Worm (Caenorhabditis elegans) whole organism, L4 larva: ENCODE data around the gene gtr-1.
A peak's percentile ranks its signal among the peaks of the same experiment; 100 is the strongest.

Experiments
- F44E2.7 ChIP-seq: fragments of 200-800 bp; sonication (Bioruptor generic); IDR thresholded peaks from 2 replicates; pipeline ENCODE4 v2.1.2; 2022; ENCODE audit warnings: missing genetic modification characterization, missing compliant biosample characterization
- F49E8.2 ChIP-seq: sonication (generic microtip); optimal IDR thresholded peaks from 2 replicates; lab custom pipeline; 2016; ENCODE audit warnings: missing compliant biosample characterization, mild to moderate bottlenecking, missing genetic modification characterization, borderline replicate concordance
- R02D3.7 ChIP-seq: fragments of 150-350 bp; sonication (generic microtip); optimal IDR thresholded peaks from 3 replicates; lab custom pipeline; 2014; ENCODE audit warnings: missing biosample characterization, missing genetic modification characterization
- T26A8.4 ChIP-seq: fragments of 200-800 bp; sonication (Bioruptor generic); IDR thresholded peaks from 2 replicates; pipeline ENCODE4 v1.3.6; 2022; ENCODE audit warnings: missing genetic modification characterization, missing compliant biosample characterization
- Y105C5A.15 ChIP-seq: fragments of 200-800 bp; sonication (Bioruptor generic); IDR thresholded peaks from 2 replicates; pipeline ENCODE4 v1.3.6; 2022; ENCODE audit warnings: missing genetic modification characterization, missing compliant biosample characterization
- Y48G9A.11 ChIP-seq: fragments of 200-800 bp; sonication (Bioruptor generic); IDR thresholded peaks from 2 replicates; pipeline ENCODE4 v1.3.6; 2022; ENCODE audit warnings: missing genetic modification reagents, missing genetic modification characterization, missing compliant biosample characterization
- Y5F2A.4 ChIP-seq: fragments of 200-800 bp; sonication (Bioruptor generic); optimal IDR thresholded peaks from 2 replicates; lab custom pipeline; 2018; ENCODE audit warnings: mild to moderate bottlenecking, missing genetic modification characterization, missing compliant biosample characterization
- aha-1 ChIP-seq: fragments of 150-350 bp; peaks from one replicate; lab custom pipeline; 2014; ENCODE audit warnings: missing biosample characterization, missing genetic modification characterization
- arid-1 ChIP-seq: fragments of 200-800 bp; sonication (Bioruptor generic); conservative IDR thresholded peaks from 2 replicates; pipeline ENCODE4 v1.3.6; 2022; ENCODE audit warnings: missing genetic modification reagents, missing genetic modification characterization, missing compliant biosample characterization
- ceh-32 ChIP-seq: sonication (generic microtip); optimal IDR thresholded peaks from 2 replicates; lab custom pipeline; 2016; ENCODE audit warnings: mild to moderate bottlenecking, missing genetic modification characterization, missing compliant biosample characterization; ENCODE audit not compliant: poor library complexity
- ceh-44 ChIP-seq: fragments of 200-800 bp; sonication (Bioruptor generic); IDR thresholded peaks from 2 replicates; pipeline ENCODE4 v1.3.6; 2022; ENCODE audit warnings: missing genetic modification reagents, missing genetic modification characterization, missing compliant biosample characterization
- ceh-62 ChIP-seq: sonication (generic microtip); optimal IDR thresholded peaks from 2 replicates; lab custom pipeline; 2017; ENCODE audit warnings: missing biosample characterization, missing genetic modification characterization
- ceh-82 ChIP-seq: sonication (generic microtip); optimal IDR thresholded peaks from 2 replicates; lab custom pipeline; 2017; ENCODE audit warnings: missing biosample characterization, missing genetic modification characterization
- daf-12 ChIP-seq: fragments of 150-350 bp; optimal IDR thresholded peaks from 2 replicates; lab custom pipeline; 2014; ENCODE audit warnings: missing biosample characterization, missing genetic modification reagents, missing genetic modification characterization
- daf-16 ChIP-seq, 3 experiments: sonication (generic microtip); optimal IDR thresholded peaks; 2 replicates each; lab custom pipeline; 2016 to 2017; ENCODE audit warnings: missing genetic modification characterization in 3 of 3, missing genetic modification reagents in 3 of 3, mild to moderate bottlenecking in 2 of 3, missing compliant biosample characterization in 2 of 3, missing biosample characterization in 1 of 3, moderate library complexity in 1 of 3
- daf-19 ChIP-seq: fragments of 200-800 bp; sonication (Bioruptor generic); conservative IDR thresholded peaks from 2 replicates; pipeline ENCODE4 v1.3.6; 2022; ENCODE audit warnings: missing genetic modification characterization, missing compliant biosample characterization
- dpl-1 ChIP-seq: fragments of 150-350 bp; optimal IDR thresholded peaks from 2 replicates; lab custom pipeline; 2014; ENCODE audit warnings: missing biosample characterization, missing genetic modification reagents, missing genetic modification characterization
- egl-27 ChIP-seq: sonication (generic microtip); optimal IDR thresholded peaks from 3 replicates; lab custom pipeline; 2017; ENCODE audit warnings: missing biosample characterization, missing genetic modification reagents, missing genetic modification characterization
- fkh-10 ChIP-seq: fragments of 150-350 bp; optimal IDR thresholded peaks from 2 replicates; lab custom pipeline; 2014; ENCODE audit warnings: missing biosample characterization, missing genetic modification reagents, missing genetic modification characterization
- fos-1 ChIP-seq: fragments of 150-350 bp; optimal IDR thresholded peaks from 2 replicates; lab custom pipeline; 2014; ENCODE audit warnings: missing biosample characterization, missing genetic modification characterization
- gei-8 ChIP-seq: fragments of 200-800 bp; sonication (Bioruptor generic); optimal IDR thresholded peaks from 2 replicates; lab custom pipeline; 2018; ENCODE audit warnings: mild to moderate bottlenecking, missing genetic modification characterization, missing compliant biosample characterization
- hlh-11 ChIP-seq: fragments of 200-800 bp; sonication (Bioruptor generic); optimal IDR thresholded peaks from 2 replicates; lab custom pipeline; 2018; ENCODE audit warnings: mild to moderate bottlenecking, missing genetic modification characterization, missing compliant biosample characterization
- hlh-30 ChIP-seq: sonication (generic microtip); optimal IDR thresholded peaks from 2 replicates; lab custom pipeline; 2017; ENCODE audit warnings: antibody characterized with exemption, mild to moderate bottlenecking, missing genetic modification characterization, missing compliant biosample characterization; ENCODE audit not compliant: insufficient read depth
- jun-1 ChIP-seq: fragments of 150-350 bp; optimal IDR thresholded peaks from 2 replicates; lab custom pipeline; 2014; ENCODE audit warnings: missing biosample characterization, missing genetic modification reagents, missing genetic modification characterization
- lim-7 ChIP-seq: fragments of 200-800 bp; sonication (Bioruptor generic); IDR thresholded peaks from 2 replicates; pipeline ENCODE4 v1.3.6; 2022; ENCODE audit warnings: missing genetic modification characterization, missing compliant biosample characterization
- lin-15B ChIP-seq: fragments of 150-350 bp; sonication (generic microtip); optimal IDR thresholded peaks from 3 replicates; lab custom pipeline; 2014; ENCODE audit warnings: missing biosample characterization, missing genetic modification characterization
- lin-29 ChIP-seq: fragments of 200-800 bp; sonication (Bioruptor generic); IDR thresholded peaks from 2 replicates; pipeline ENCODE4 v1.3.6; 2022; ENCODE audit warnings: missing genetic modification reagents, missing genetic modification characterization, missing compliant biosample characterization
- lin-38 ChIP-seq: fragments of 200-800 bp; sonication (Bioruptor generic); IDR thresholded peaks from 2 replicates; pipeline ENCODE4 v1.3.6; 2022; ENCODE audit warnings: missing genetic modification reagents, missing genetic modification characterization, missing compliant biosample characterization
- lin-39 ChIP-seq: fragments of 150-350 bp; optimal IDR thresholded peaks from 2 replicates; lab custom pipeline; 2014; ENCODE audit warnings: missing biosample characterization, missing genetic modification reagents, missing genetic modification characterization
- lsy-2 ChIP-seq, 2 experiments: fragments of 150-350 bp in 1 of 2; sonication (generic microtip) in 1 of 2; optimal IDR thresholded peaks; 2 replicates each; lab custom pipeline; 2014 to 2017; ENCODE audit warnings: missing biosample characterization in 2 of 2, missing genetic modification characterization in 2 of 2
- madf-5 ChIP-seq, 2 experiments: fragments of 200-800 bp; sonication (Bioruptor generic); IDR thresholded peaks; 2 replicates each; pipeline ENCODE4 v1.3.6; 2022; ENCODE audit warnings: missing compliant biosample characterization in 2 of 2, missing genetic modification characterization in 2 of 2
- mdl-1 ChIP-seq, 2 experiments: fragments of 150-350 bp in 1 of 2; sonication (generic microtip) in 1 of 2; optimal IDR thresholded peaks; 2 replicates each; lab custom pipeline; 2014 to 2017; ENCODE audit warnings: missing biosample characterization in 2 of 2, missing genetic modification characterization in 2 of 2
- mdt-29 ChIP-seq: fragments of 200-800 bp; sonication (Bioruptor generic); IDR thresholded peaks from 2 replicates; pipeline ENCODE4 v1.3.6; 2022; ENCODE audit warnings: missing genetic modification reagents, missing genetic modification characterization, missing compliant biosample characterization
- mep-1 ChIP-seq: fragments of 150-350 bp; sonication (generic microtip); optimal IDR thresholded peaks from 3 replicates; lab custom pipeline; 2014; ENCODE audit warnings: missing biosample characterization, missing genetic modification characterization
- mes-2 ChIP-seq: sonication (generic microtip); optimal IDR thresholded peaks from 2 replicates; lab custom pipeline; 2016; ENCODE audit warnings: missing genotype, mild to moderate bottlenecking, missing genetic modification characterization, missing compliant biosample characterization; ENCODE audit not compliant: poor library complexity, severe bottlenecking
- mxl-3 ChIP-seq: fragments of 200-800 bp; sonication (Bioruptor generic); optimal IDR thresholded peaks from 2 replicates; lab custom pipeline; 2018; ENCODE audit warnings: mild to moderate bottlenecking, missing genetic modification characterization, missing compliant biosample characterization
- nhr-102 ChIP-seq: sonication (generic microtip); optimal IDR thresholded peaks from 2 replicates; lab custom pipeline; 2016; ENCODE audit warnings: mild to moderate bottlenecking, missing genetic modification characterization, moderate library complexity, missing compliant biosample characterization
- nhr-11 ChIP-seq: fragments of 150-350 bp; optimal IDR thresholded peaks from 2 replicates; lab custom pipeline; 2014; ENCODE audit warnings: missing biosample characterization, missing genetic modification characterization
- nhr-237 ChIP-seq: sonication (generic microtip); optimal IDR thresholded peaks from 2 replicates; lab custom pipeline; 2017; ENCODE audit warnings: missing biosample characterization, missing genetic modification characterization
- nhr-28 ChIP-seq: fragments of 150-350 bp; optimal IDR thresholded peaks from 2 replicates; lab custom pipeline; 2014; ENCODE audit warnings: missing biosample characterization, missing genetic modification characterization
- nhr-42 ChIP-seq: fragments of 200-800 bp; sonication (Bioruptor generic); IDR thresholded peaks from 2 replicates; pipeline ENCODE4 v1.3.6; 2022; ENCODE audit warnings: missing genetic modification characterization, missing compliant biosample characterization
- nhr-48 ChIP-seq: sonication (generic microtip); optimal IDR thresholded peaks from 2 replicates; lab custom pipeline; 2016; ENCODE audit warnings: mild to moderate bottlenecking, missing genetic modification characterization, missing compliant biosample characterization
- pqm-1 ChIP-seq: sonication (generic microtip); optimal IDR thresholded peaks from 2 replicates; lab custom pipeline; 2017; ENCODE audit warnings: missing biosample characterization, missing genetic modification characterization
- rbr-2 ChIP-seq: sonication (generic microtip); optimal IDR thresholded peaks from 2 replicates; lab custom pipeline; 2016; ENCODE audit warnings: missing genotype, missing genetic modification characterization, missing compliant biosample characterization
- snpc-1.2 ChIP-seq: fragments of 200-800 bp; sonication (Bioruptor generic); IDR thresholded peaks from 2 replicates; pipeline ENCODE4 v1.3.6; 2022; ENCODE audit warnings: missing genetic modification reagents, missing genetic modification characterization, missing compliant biosample characterization
- snpc-4 ChIP-seq: fragments of 150-350 bp; optimal IDR thresholded peaks from 2 replicates; lab custom pipeline; 2014; ENCODE audit warnings: missing biosample characterization, missing genetic modification characterization
- spr-3 ChIP-seq: fragments of 200-800 bp; sonication (Bioruptor generic); optimal IDR thresholded peaks from 2 replicates; lab custom pipeline; 2018; ENCODE audit warnings: mild to moderate bottlenecking, missing genetic modification characterization, missing compliant biosample characterization
- tra-1 ChIP-seq: fragments of 200-800 bp; sonication (Bioruptor generic); IDR thresholded peaks from 2 replicates; pipeline ENCODE4 v1.3.6; 2022; ENCODE audit warnings: missing genetic modification reagents, missing genetic modification characterization, missing compliant biosample characterization
- zag-1 ChIP-seq: fragments of 150-350 bp; optimal IDR thresholded peaks from 2 replicates; lab custom pipeline; 2014; ENCODE audit warnings: missing biosample characterization, missing genetic modification characterization

gtr-1 gene

ce11 chrX:802478-802877, at the start of gene gtr-1:
TSS of gene gtr-1 (plus strand) at chrX:802778.
- TF ChIP-seq dpl-1 (GFP tag; lab: Kevin White, UChicago) (no peak), gei-8 (GFP tag; lab: Kevin White, UChicago) (no peak), mdl-1 (tag; optimal IDR thresholded peaks at IDR 0.05; lab: Kevin White, UChicago) (no peak), nhr-102 (no peak), T26A8.4 (GFP tag; lab: Robert Waterston, UW) (no peak), egl-27 (no peak), ceh-62 (tag; lab: Kevin White, UChicago) (no peak)

ce11 chrX:759634-760033, 42.9 kb upstream of the gtr-1 start, which contains the start of gene aex-3:
TSS of gene aex-3 (minus strand) at chrX:759734.
- no peak for TF ChIP-seq hlh-11 (tag; lab: Kevin White, UChicago)
- no peak for TF ChIP-seq jun-1 (tag; lab: Kevin White, UChicago)
- no peak for TF ChIP-seq lin-15B
- no peak for TF ChIP-seq Y105C5A.15
- TF ChIP-seq ceh-44, result no peak
- TF ChIP-seq lin-29, result no peak
- no peak for TF ChIP-seq Y5F2A.4 (GFP tag; lab: Kevin White, UChicago)
- no peak for TF ChIP-seq snpc-4 (tag; lab: Kevin White, UChicago)
- no peak for TF ChIP-seq tra-1 (GFP tag; lab: Robert Waterston, UW)
- no peak for TF ChIP-seq ceh-82 (tag; lab: Kevin White, UChicago)
- TF ChIP-seq arid-1, result no peak
- TF ChIP-seq spr-3 (GFP tag; lab: Kevin White, UChicago), result no peak
- TF ChIP-seq lin-38 (GFP tag; lab: Robert Waterston, UW), result no peak
- no peak for TF ChIP-seq nhr-48 (tag; lab: Kevin White, UChicago)
- TF ChIP-seq pqm-1 (tag; lab: Kevin White, UChicago), result no peak
- no peak for TF ChIP-seq nhr-237 (tag; lab: Kevin White, UChicago)
- no peak for TF ChIP-seq dpl-1 (GFP tag; lab: Kevin White, UChicago)
- no peak for TF ChIP-seq mdt-29 (GFP tag; lab: Robert Waterston, UW)

DNA sequence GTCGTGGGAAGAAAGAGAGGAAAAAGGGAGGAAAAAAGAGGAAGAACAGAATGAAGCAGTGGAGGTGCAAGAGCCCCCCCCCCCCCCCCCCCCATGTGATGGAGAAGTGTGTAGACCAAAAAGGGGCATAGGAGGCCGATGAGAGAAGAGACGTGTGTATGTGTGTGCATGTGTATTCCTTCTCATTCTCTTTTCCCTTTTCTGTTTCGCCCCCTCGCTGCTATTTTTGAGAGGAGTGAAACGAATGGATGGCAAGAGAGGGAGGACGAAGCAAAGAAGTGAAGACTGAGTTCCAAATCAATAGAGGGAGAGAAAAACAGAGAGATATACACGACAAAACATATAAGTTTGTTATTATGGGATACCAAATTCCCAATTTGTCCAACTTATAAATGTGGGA, 42.0 kb upstream of the gtr-1 start:
- TF ChIP-seq nhr-11 (tag; lab: Kevin White, UChicago) (no peak), F49E8.2 (tag; lab: Kevin White, UChicago) (no peak), fkh-10 (GFP tag; lab: Kevin White, UChicago) (peak; percentile 14), mxl-3 (GFP tag; lab: Kevin White, UChicago) (peak; percentile 19), mes-2 (peak; percentile 25), rbr-2 (tag; lab: Kevin White, UChicago) (peak; percentile 10), R02D3.7 (tag; lab: Kevin White, UChicago) (no peak), daf-19 (no peak), lsy-2 (tag; optimal IDR thresholded peaks at IDR 0.05; lab: Kevin White, UChicago) (peak in 1 of 2 experiments; percentile 50), mep-1 (tag; lab: Kevin White, UChicago) (peak; percentile 44), daf-16 (GFP tag; optimal IDR thresholded peaks at IDR 0.05; lab: Kevin White, UChicago) (no peak), daf-16 (tag; optimal IDR thresholded peaks at IDR 0.05; lab: Kevin White, UChicago) (no peak), Y48G9A.11 (GFP tag; lab: Robert Waterston, UW) (no peak), nhr-42 (GFP tag; lab: Robert Waterston, UW) (no peak), hlh-30 (peak; percentile 39), lim-7 (GFP tag; lab: Robert Waterston, UW) (no peak), Y105C5A.15 (no peak), F44E2.7 (no peak), daf-12 (tag; lab: Kevin White, UChicago) (no peak), aha-1 (tag; lab: Kevin White, UChicago) (peak; percentile 98), mdt-29 (GFP tag; lab: Robert Waterston, UW) (no peak), nhr-28 (tag; lab: Kevin White, UChicago) (no peak), arid-1 (no peak), ceh-32 (tag; lab: Kevin White, UChicago) (no peak), madf-5 (GFP tag; IDR thresholded peaks at IDR 0.05; lab: Robert Waterston, UW) (no peak), lin-39 (no peak), zag-1 (tag; lab: Kevin White, UChicago) (no peak), fos-1 (no peak), snpc-1.2 (GFP tag; lab: Robert Waterston, UW) (no peak), hlh-11 (tag; lab: Kevin White, UChicago) (peak; percentile 32)
